Worm (Caenorhabditis elegans): ENCODE measurements around the gene srh-282.

DNA sequence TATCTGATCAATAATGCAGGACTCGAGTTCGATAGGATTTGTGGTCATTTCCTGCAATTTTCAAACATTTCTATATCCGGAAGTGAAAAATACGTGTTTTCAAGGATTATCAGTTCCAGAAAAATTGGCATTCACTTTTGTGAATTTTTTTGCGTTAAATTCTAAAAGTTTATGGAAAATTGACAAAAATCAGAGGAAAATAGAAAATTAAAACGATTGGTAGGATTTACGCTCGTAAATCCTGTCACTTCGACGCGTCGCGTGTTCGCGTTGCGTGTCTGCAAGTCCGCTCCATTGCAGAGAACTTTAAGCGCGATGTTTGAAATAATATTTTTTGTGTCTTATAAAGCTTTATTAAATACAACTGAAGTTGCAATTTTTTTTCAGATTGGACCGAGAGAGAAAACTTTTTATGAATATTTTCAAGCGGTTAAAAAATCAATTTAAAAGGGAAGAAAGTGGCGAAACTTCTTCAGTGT lies 17.8 kb downstream of the srh-282 start, which contains the start of gene rcat-1:
- no peak for TF ChIP-seq ets-7 (tag; optimal IDR thresholded peaks at IDR 0.05)
- TF ChIP-seq B0310.2 (tag; optimal IDR thresholded peaks at IDR 0.05) = no peak
- TF ChIP-seq tbx-11 (GFP tag; IDR thresholded peaks at IDR 0.05) = no peak
- TF ChIP-seq ceh-13 (GFP tag; optimal IDR thresholded peaks at IDR 0.05) = no peak
- TF ChIP-seq hmbx-1 (tag; optimal IDR thresholded peaks at IDR 0.05) = no peak
- TF ChIP-seq tbx-37 (GFP tag; conservative IDR thresholded peaks at IDR 0.05) = no peak
- TF ChIP-seq hmg-4 (GFP tag; optimal IDR thresholded peaks at IDR 0.05) = no peak
- TF ChIP-seq ama-1 (optimal IDR thresholded peaks at IDR 0.05) = no peak
- TF ChIP-seq scrt-1 (GFP tag; IDR thresholded peaks at IDR 0.05) = no peak
